Worm (Caenorhabditis elegans): ENCODE measurements around the gene Y67D8B.5.

Gene Y67D8B.5

DNA sequence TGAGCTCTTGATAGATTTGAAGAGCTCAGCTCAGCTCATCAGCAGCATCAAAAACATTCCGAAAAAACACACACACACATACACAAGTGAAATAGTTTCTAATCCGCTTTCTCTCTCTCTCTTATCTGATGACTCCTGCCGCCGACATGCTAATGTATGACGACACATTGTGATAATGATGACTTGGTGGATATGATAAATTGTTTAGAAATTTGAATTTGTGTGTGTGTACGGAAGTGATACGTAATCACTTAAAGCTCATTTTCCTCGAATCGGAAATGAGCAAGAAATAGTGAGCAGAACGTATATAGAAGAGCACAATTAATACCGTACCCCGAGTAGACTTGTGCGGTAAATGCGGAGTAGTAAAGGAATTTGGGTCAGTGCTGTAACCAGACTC is 44.7 kb downstream of the Y67D8B.5 start:
- no peak for TF ChIP-seq egl-27 (tag; optimal IDR thresholded peaks at IDR 0.05)
- TF ChIP-seq unc-55 (GFP tag; optimal IDR thresholded peaks at IDR 0.05), result no peak
- TF ChIP-seq C34F6.9 (tag; optimal IDR thresholded peaks at IDR 0.05), result no peak
- peak in 1 of 2 experiments; percentile 3 for TF ChIP-seq lsy-2 (tag; optimal IDR thresholded peaks at IDR 0.05)
- TF ChIP-seq sma-9 (GFP tag; optimal IDR thresholded peaks at IDR 0.05), result peak; percentile 26
- TF ChIP-seq sma-9 (tag; optimal IDR thresholded peaks at IDR 0.05), result no peak
- no peak for TF ChIP-seq Y55F3AM.14 (GFP tag; optimal IDR thresholded peaks at IDR 0.05)
- no peak for TF ChIP-seq nhr-12 (tag; optimal IDR thresholded peaks at IDR 0.05)

DNA sequence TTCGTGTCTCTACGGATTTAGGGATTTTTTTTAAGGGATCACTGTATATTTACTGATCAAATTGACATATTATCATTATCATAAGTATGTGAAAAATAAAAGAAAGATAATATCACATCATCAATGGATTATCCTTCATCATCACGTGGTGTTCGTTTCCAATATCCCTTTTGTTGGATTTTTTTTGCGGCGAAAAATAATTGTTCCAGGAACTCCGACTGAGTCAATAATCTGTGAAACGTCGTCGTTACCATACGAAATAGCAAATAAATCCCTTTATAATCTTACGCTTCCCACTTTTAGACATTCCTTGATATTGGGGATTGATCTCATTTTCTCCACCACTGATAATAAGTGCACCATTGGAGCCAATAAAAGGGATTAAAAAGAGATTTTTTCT is 47.9 kb downstream of the Y67D8B.5 start:
- TF ChIP-seq F13H6.1 (tag; optimal IDR thresholded peaks at IDR 0.05), result no peak
- peak; percentile 22 for TF ChIP-seq nhr-21 (tag; optimal IDR thresholded peaks at IDR 0.05)
- TF ChIP-seq fos-1 (tag; optimal IDR thresholded peaks at IDR 0.05), result no peak

ce11 chrIV:3251551-3251950 is 49.4 kb downstream of the Y67D8B.5 start:
- no peak for TF ChIP-seq blmp-1 (tag; optimal IDR thresholded peaks at IDR 0.05; ENCODE audit: insufficient read depth)

- no peak for TF ChIP-seq nhr-21 (tag; optimal IDR thresholded peaks at IDR 0.05)
- no peak for TF ChIP-seq gmeb-1 (tag; optimal IDR thresholded peaks at IDR 0.05)
- TF ChIP-seq unc-62 (GFP tag; optimal IDR thresholded peaks at IDR 0.05), result no peak
- TF ChIP-seq dmd-4 (tag; optimal IDR thresholded peaks at IDR 0.05), result no peak
- no peak for TF ChIP-seq skn-1 (tag; optimal IDR thresholded peaks at IDR 0.05)
- TF ChIP-seq mab-5 (tag; optimal IDR thresholded peaks at IDR 0.05), result no peak
- no peak for TF ChIP-seq lin-11 (tag; optimal IDR thresholded peaks at IDR 0.05)
- no peak for TF ChIP-seq aly-2 (tag; optimal IDR thresholded peaks at IDR 0.05)
- TF ChIP-seq nhr-237 (tag; optimal IDR thresholded peaks at IDR 0.05), result no peak
- no peak for TF ChIP-seq nhr-77 (tag; optimal IDR thresholded peaks at IDR 0.05)
- no peak for TF ChIP-seq nhr-23 (tag; optimal IDR thresholded peaks at IDR 0.05)
- no peak for TF ChIP-seq lsy-2 (tag; optimal IDR thresholded peaks at IDR 0.05)
- no peak for TF ChIP-seq sem-4 (tag; optimal IDR thresholded peaks at IDR 0.05)
Measured at ce11 chrIV:3252047-3252446, 49.9 kb downstream of the Y67D8B.5 start.

Measured in whole organism, L2 larva.